Worm (Caenorhabditis elegans): ENCODE results near the gene C35B1.2.

DNA sequence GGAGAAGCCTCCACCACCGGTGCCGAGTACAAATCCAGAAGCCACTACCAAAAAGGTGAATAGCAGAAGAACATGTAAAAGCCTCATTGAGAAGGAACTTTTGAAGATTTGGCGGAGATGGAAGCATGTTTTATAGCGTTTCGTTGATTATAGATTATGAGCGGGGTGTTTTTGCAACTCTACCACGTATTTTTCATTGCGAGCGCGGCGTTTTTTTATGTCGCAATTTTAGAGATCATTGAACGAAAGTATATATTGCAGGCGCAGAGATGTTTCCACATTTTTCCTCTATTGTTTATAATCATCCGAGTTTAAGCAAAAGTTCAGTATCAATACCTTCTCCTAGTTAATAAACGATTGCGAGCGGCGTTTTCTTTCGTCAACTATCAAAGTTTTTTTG lies 49.7 kb downstream of the C35B1.2 start, which contains the start of gene F49F1.17:
- TF ChIP-seq nhr-76 (tag; optimal IDR thresholded peaks at IDR 0.05) (no peak), unc-62 (GFP tag; optimal IDR thresholded peaks at IDR 0.05) (no peak), ztf-11 (tag; optimal IDR thresholded peaks at IDR 0.05) (no peak), nfya-1 (tag; optimal IDR thresholded peaks at IDR 0.05; ENCODE audit: insufficient read depth) (no peak), pha-4 (tag; optimal IDR thresholded peaks at IDR 0.05) (no peak), sea-2 (GFP tag; optimal IDR thresholded peaks at IDR 0.05) (no peak)
